Worm (Caenorhabditis elegans): ENCODE data around the gene cyp-33C1.

ce11 chrV:2201240-2201639 lies 21.9 kb downstream of the cyp-33C1 start, which contains the start of gene cyp-32B1:
- no peak for TF ChIP-seq aly-2 (tag; optimal IDR thresholded peaks at IDR 0.05)
- TF ChIP-seq fos-1 (tag; optimal IDR thresholded peaks at IDR 0.05), result no peak
- no peak for TF ChIP-seq mdt-29 (GFP tag; IDR thresholded peaks at IDR 0.05)
- no peak for TF ChIP-seq hlh-30 (tag; optimal IDR thresholded peaks at IDR 0.05; ENCODE audit: insufficient read depth)
- TF ChIP-seq ztf-11 (tag; optimal IDR thresholded peaks at IDR 0.05), result no peak
- no peak for TF ChIP-seq attf-4 (tag; optimal IDR thresholded peaks at IDR 0.05)
- TF ChIP-seq nhr-10 (tag; optimal IDR thresholded peaks at IDR 0.05), result no peak
- TF ChIP-seq mdl-1 (tag; optimal IDR thresholded peaks at IDR 0.05), result peak in 1 of 2 experiments; percentile 15
- no peak for TF ChIP-seq daf-12 (tag; optimal IDR thresholded peaks at IDR 0.05)
- no peak for TF ChIP-seq unc-62 (GFP tag; optimal IDR thresholded peaks at IDR 0.05 in 1 of 2)
- no peak for TF ChIP-seq unc-62 (tag; optimal IDR thresholded peaks at IDR 0.05)
- no peak for TF ChIP-seq lir-3 (tag; optimal IDR thresholded peaks at IDR 0.05)
- TF ChIP-seq unc-39 (tag; optimal IDR thresholded peaks at IDR 0.05), result no peak
- TF ChIP-seq Y105C5A.15 (GFP tag; IDR thresholded peaks at IDR 0.05), result no peak
- no peak for TF ChIP-seq F49E8.2 (tag; optimal IDR thresholded peaks at IDR 0.05; ENCODE audit: borderline replicate concordance)
